Worm (Caenorhabditis elegans) whole organism, early embryonic: ENCODE data around the gene T28F3.5.

Source experiments
- ama-1 ChIP-seq: fragments of 150-350 bp; optimal IDR thresholded peaks from 2 replicates; lab custom pipeline; 2014
- ets-7 ChIP-seq: sonication (generic microtip); optimal IDR thresholded peaks from 2 replicates; lab custom pipeline; 2016; ENCODE audit warnings: missing genotype, missing genetic modification characterization, missing compliant biosample characterization
- scrt-1 ChIP-seq: fragments of 200-800 bp; sonication (Bioruptor generic); IDR thresholded peaks from 2 replicates; pipeline ENCODE4 v1.3.6; 2022; ENCODE audit warnings: missing genetic modification characterization, missing compliant biosample characterization

ce11 chrIV:17259310-17259709, 35.3 kb upstream of the T28F3.5 start, which contains the start of gene phyh-1:
- TF ChIP-seq ama-1 (no peak), scrt-1 (GFP tag; lab: Robert Waterston, UW) (no peak), ets-7 (no peak)
